Fruit fly (Drosophila melanogaster): ENCODE measurements around the gene LKRSDH.

LKRSDH gene

DNA sequence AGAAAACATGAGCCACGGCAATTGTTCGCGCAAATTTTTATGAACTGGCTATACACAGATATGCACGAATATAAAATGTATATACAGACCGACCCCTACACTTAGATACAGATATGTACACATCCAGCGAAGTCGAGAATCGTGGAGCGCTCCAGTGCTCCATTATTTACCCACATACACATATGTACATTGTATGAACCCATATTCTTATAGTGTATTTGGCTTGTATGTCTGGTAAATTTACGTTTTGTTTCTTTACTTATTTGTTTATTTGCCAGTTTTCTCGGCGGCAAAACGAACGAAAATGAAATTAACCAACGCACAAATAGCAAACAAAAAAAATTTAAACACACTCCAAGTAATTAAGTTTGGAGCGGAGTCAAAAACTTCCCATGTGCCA, 17.6 kb upstream of the LKRSDH start (continued):
- TF ChIP-seq sqz (GFP tag; optimal IDR thresholded peaks at IDR 0.05) = peak; percentile 17
- TF ChIP-seq cwo (GFP tag; optimal IDR thresholded peaks at IDR 0.05) = peak; percentile 53
- TF ChIP-seq Dp (GFP tag; optimal IDR thresholded peaks at IDR 0.05) = no peak
- TF ChIP-seq CG2120 (GFP tag; optimal IDR thresholded peaks at IDR 0.05) = peak; percentile 30
- TF ChIP-seq CG8924 (tag; optimal IDR thresholded peaks at IDR 0.05) = peak; percentile 54
- peak; percentile 46; the same call in 2 of the 3 replicates for TF ChIP-seq dysf (GFP tag; IDR thresholded peaks at IDR 0.05)
- TF ChIP-seq Lhr (GFP tag; optimal IDR thresholded peaks at IDR 0.05) = peak; percentile 33
- TF ChIP-seq Nf-YA (GFP tag; IDR thresholded peaks at IDR 0.05) = 0 out of 2 replicates have a peak, but pooled peaks have one; percentile 20
- TF ChIP-seq gsb (GFP tag; IDR thresholded peaks at IDR 0.05) = peak; percentile 21; the same call in 1 of the 2 replicates
- no peak for TF ChIP-seq bowl (GFP tag; IDR thresholded peaks at IDR 0.05)
- peak; percentile 35 for TF ChIP-seq CG2875 (GFP tag; optimal IDR thresholded peaks at IDR 0.05)
- TF ChIP-seq CG12219 (GFP tag; optimal IDR thresholded peaks at IDR 0.05) = peak; percentile 25
- peak; percentile 39 for TF ChIP-seq CG18764 (GFP tag; optimal IDR thresholded peaks at IDR 0.05)
- peak; percentile 70 for TF ChIP-seq sug (tag; optimal IDR thresholded peaks at IDR 0.05)
- TF ChIP-seq scrt (GFP tag; optimal IDR thresholded peaks at IDR 0.05) = peak; percentile 53
- TF ChIP-seq prd (optimal IDR thresholded peaks at IDR 0.05) = no peak
- peak; percentile 29; the same call in 1 of the 3 replicates for TF ChIP-seq prd (GFP tag; IDR thresholded peaks at IDR 0.05)
- TF ChIP-seq Fer2 (tag; optimal IDR thresholded peaks at IDR 0.05) = peak; percentile 75
- no peak for TF ChIP-seq Mes4 (GFP tag; optimal IDR thresholded peaks at IDR 0.05)
- peak; percentile 64; the same call in 1 of the 3 replicates for TF ChIP-seq z (GFP tag; IDR thresholded peaks at IDR 0.05)
- TF ChIP-seq CG13123 (GFP tag; optimal IDR thresholded peaks at IDR 0.05) = peak; percentile 24
- TF ChIP-seq CG6765 (GFP tag; optimal IDR thresholded peaks at IDR 0.05) = peak; percentile 73
- TF ChIP-seq Eip74EF (GFP tag; optimal IDR thresholded peaks at IDR 0.05) = peak in 1 of 2 experiments; percentile 28
- TF ChIP-seq CG2129 (GFP tag; IDR thresholded peaks at IDR 0.05; ENCODE audit: partially characterized antibody) = no peak
- peak; percentile 65 for TF ChIP-seq cg (GFP tag; optimal IDR thresholded peaks at IDR 0.05)
- TF ChIP-seq CG4360 (GFP tag; IDR thresholded peaks at IDR 0.05) = peak; percentile 32; the same call in 1 of the 2 replicates
- TF ChIP-seq HmgD (GFP tag; optimal IDR thresholded peaks at IDR 0.05) = no peak
- TF ChIP-seq HLHmδ (GFP tag; optimal IDR thresholded peaks at IDR 0.05) = peak; percentile 37
- no peak for TF ChIP-seq ftz-f1 (GFP tag; optimal IDR thresholded peaks at IDR 0.05)
- no peak for TF ChIP-seq Atf3 (GFP tag; optimal IDR thresholded peaks at IDR 0.05)
- peak; percentile 52 for TF ChIP-seq CG34376 (GFP tag; optimal IDR thresholded peaks at IDR 0.05)
- peak; percentile 22 for TF ChIP-seq Deaf1 (tag; optimal IDR thresholded peaks at IDR 0.05)
- peak; percentile 90 for TF ChIP-seq lab (GFP tag; optimal IDR thresholded peaks at IDR 0.05)
- TF ChIP-seq Med (GFP tag) = peak; percentile 92
- TF ChIP-seq CG11247 (GFP tag; IDR thresholded peaks at IDR 0.05) = peak; percentile 70
- TF ChIP-seq her (GFP tag; optimal IDR thresholded peaks at IDR 0.05) = peak; percentile 11
- TF ChIP-seq gsb-n (tag; optimal IDR thresholded peaks at IDR 0.05) = peak; percentile 22
- no peak for TF ChIP-seq toy (GFP tag; IDR thresholded peaks at IDR 0.05)
- peak; percentile 51; the same call in 1 of the 3 replicates for TF ChIP-seq otp (GFP tag; IDR thresholded peaks at IDR 0.05)
- no peak for TF ChIP-seq az2 (GFP tag; optimal IDR thresholded peaks at IDR 0.05)
- TF ChIP-seq Lim3 (GFP tag; IDR thresholded peaks at IDR 0.05) = no peak
- no peak for TF ChIP-seq jumu (GFP tag; optimal IDR thresholded peaks at IDR 0.05)
- no peak for TF ChIP-seq Oli (tag; optimal IDR thresholded peaks at IDR 0.05)
- peak; percentile 3 for TF ChIP-seq gcm2 (GFP tag; optimal IDR thresholded peaks at IDR 0.05)
- peak; percentile 68 for TF ChIP-seq nau (GFP tag; optimal IDR thresholded peaks at IDR 0.05)
- TF ChIP-seq CG13424 (tag; optimal IDR thresholded peaks at IDR 0.05) = peak; percentile 14
- no peak for TF ChIP-seq CG16815 (GFP tag; optimal IDR thresholded peaks at IDR 0.05)
- TF ChIP-seq org-1 (GFP tag; optimal IDR thresholded peaks at IDR 0.05) = peak; percentile 35
- no peak for TF ChIP-seq CG6175 (GFP tag; IDR thresholded peaks at IDR 0.05)
- no peak for TF ChIP-seq crp (GFP tag; optimal IDR thresholded peaks at IDR 0.05)
